Fruit fly (Drosophila melanogaster): Measurements from ENCODE around the gene Syn.

Gene Syn

DNA sequence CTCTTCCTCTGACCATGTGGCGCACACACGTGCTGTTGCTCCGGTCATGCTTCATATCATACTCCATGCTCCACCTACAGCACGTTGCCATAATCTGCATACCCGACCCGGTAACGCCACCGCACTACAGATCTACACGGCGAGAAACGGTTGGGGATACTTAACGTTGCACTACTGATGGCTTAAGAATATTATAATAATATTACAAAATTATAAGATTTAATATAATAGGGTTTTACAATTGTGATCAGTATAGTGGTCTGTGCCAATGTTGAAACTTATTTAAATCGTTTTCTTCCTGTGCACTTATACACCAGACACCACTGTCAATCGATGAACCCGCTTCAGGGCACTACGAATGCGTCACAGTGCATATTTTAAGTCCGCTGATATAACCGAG is 22.9 kb downstream of the Syn start (continued):
- TF ChIP-seq D19A (tag; optimal IDR thresholded peaks at IDR 0.05) = peak; percentile 63
- TF ChIP-seq Dp (GFP tag; optimal IDR thresholded peaks at IDR 0.05) = no peak
- peak; percentile 16 for TF ChIP-seq Hsf (GFP tag; optimal IDR thresholded peaks at IDR 0.05)
- TF ChIP-seq Hr51 (GFP tag; optimal IDR thresholded peaks at IDR 0.05) = peak in 1 of 2 experiments; percentile 80
- peak; percentile 59; the same call in 1 of the 3 replicates for TF ChIP-seq CG2199 (GFP tag; IDR thresholded peaks at IDR 0.05)
- TF ChIP-seq CG4730 (GFP tag; IDR thresholded peaks at IDR 0.05) = peak; percentile 69
- TF ChIP-seq MBD-R2 (GFP tag; IDR thresholded peaks at IDR 0.05) = no peak
- TF ChIP-seq CG6272 (GFP tag; IDR thresholded peaks at IDR 0.05) = peak; percentile 51; the same call in 1 of the 2 replicates
- TF ChIP-seq row (GFP tag; IDR thresholded peaks at IDR 0.05) = peak; percentile 79
- peak; percentile 14 for TF ChIP-seq CTCF (GFP tag; optimal IDR thresholded peaks at IDR 0.05)
- no peak for TF ChIP-seq HLHmδ (GFP tag; optimal IDR thresholded peaks at IDR 0.05)
- no peak; the same call in 1 of the 2 replicates for TF ChIP-seq seq (GFP tag; IDR thresholded peaks at IDR 0.05)
- peak; percentile 68 for TF ChIP-seq Xbp1 (GFP tag; optimal IDR thresholded peaks at IDR 0.05)
- TF ChIP-seq CG8089 (GFP tag; optimal IDR thresholded peaks at IDR 0.05) = no peak
- peak; percentile 67; the same call in 1 of the 3 replicates for TF ChIP-seq so (GFP tag; IDR thresholded peaks at IDR 0.05)
- no peak for TF ChIP-seq gcm2 (GFP tag; optimal IDR thresholded peaks at IDR 0.05)
- TF ChIP-seq CG34224 (GFP tag; IDR thresholded peaks at IDR 0.05; ENCODE audit: partially characterized antibody) = no peak
- TF ChIP-seq H2.0 (GFP tag; IDR thresholded peaks at IDR 0.05) = peak; percentile 74
- TF ChIP-seq CG12299 (tag; optimal IDR thresholded peaks at IDR 0.05) = peak; percentile 27
- TF ChIP-seq CG6654 (GFP tag; optimal IDR thresholded peaks at IDR 0.05) = peak; percentile 50
- peak; percentile 84 for TF ChIP-seq gem (tag; optimal IDR thresholded peaks at IDR 0.05)
- TF ChIP-seq Gsc (GFP tag; IDR thresholded peaks at IDR 0.05) = peak; percentile 59
- peak; percentile 77 for TF ChIP-seq CG7839 (tag; optimal IDR thresholded peaks at IDR 0.05)
- TF ChIP-seq bcd (GFP tag; optimal IDR thresholded peaks at IDR 0.05) = peak; percentile 66
- TF ChIP-seq CG10431 (GFP tag; optimal IDR thresholded peaks at IDR 0.05) = no peak
- no peak for TF ChIP-seq Nf-YB (GFP tag; optimal IDR thresholded peaks at IDR 0.05)
- no peak for TF ChIP-seq Bgb (GFP tag; IDR thresholded peaks at IDR 0.05; ENCODE audit: partially characterized antibody)
- TF ChIP-seq Scr (GFP tag; IDR thresholded peaks at IDR 0.05; ENCODE audit: partially characterized antibody) = no peak
- no peak for TF ChIP-seq GATAe (GFP tag; conservative IDR thresholded peaks at IDR 0.05)
- no peak for TF ChIP-seq pfk (GFP tag; optimal IDR thresholded peaks at IDR 0.05)
- TF ChIP-seq zen2 (GFP tag; IDR thresholded peaks at IDR 0.05; ENCODE audit: partially characterized antibody) = no peak
- no peak for TF ChIP-seq hth (optimal IDR thresholded peaks at IDR 0.05)
- TF ChIP-seq Max (GFP tag; optimal IDR thresholded peaks at IDR 0.05) = peak; percentile 11
- TF ChIP-seq knrl (GFP tag; IDR thresholded peaks at IDR 0.05; ENCODE audit: partially characterized antibody) = no peak
- peak; percentile 70 for TF ChIP-seq CG1603 (tag; optimal IDR thresholded peaks at IDR 0.05)
- TF ChIP-seq phol (tag; optimal IDR thresholded peaks at IDR 0.05) = peak; percentile 83
- TF ChIP-seq ind (GFP tag; optimal IDR thresholded peaks at IDR 0.05) = peak; percentile 65
- peak; percentile 80 for TF ChIP-seq Ssrp (tag; optimal IDR thresholded peaks at IDR 0.05)
- TF ChIP-seq fd102C (GFP tag; optimal IDR thresholded peaks at IDR 0.05) = no peak
- TF ChIP-seq CG7786 (GFP tag; optimal IDR thresholded peaks at IDR 0.05) = no peak
- TF ChIP-seq CG32772 (GFP tag; IDR thresholded peaks at IDR 0.05) = peak; percentile 81
- TF ChIP-seq CG3281 (GFP tag; optimal IDR thresholded peaks at IDR 0.05) = no peak
- no peak for TF ChIP-seq Neu2 (GFP tag; optimal IDR thresholded peaks at IDR 0.05; ENCODE audit: borderline replicate concordance)
- peak; percentile 70 for TF ChIP-seq CG6254 (GFP tag; optimal IDR thresholded peaks at IDR 0.05)
- TF ChIP-seq h (optimal IDR thresholded peaks at IDR 0.05) = no peak
- TF ChIP-seq CG17359 (tag; optimal IDR thresholded peaks at IDR 0.05) = no peak
- TF ChIP-seq CG9932 (GFP tag; IDR thresholded peaks at IDR 0.05) = 0 out of 2 replicates have a peak, but pooled peaks have one; percentile 23
- TF ChIP-seq chn (GFP tag; optimal IDR thresholded peaks at IDR 0.05) = no peak
- TF ChIP-seq Dip3 (GFP tag; optimal IDR thresholded peaks at IDR 0.05) = no peak
- TF ChIP-seq gce (GFP tag; IDR thresholded peaks at IDR 0.05) = peak; percentile 67; the same call in 1 of the 3 replicates
- TF ChIP-seq HLH4C (GFP tag; IDR thresholded peaks at IDR 0.05; ENCODE audit: partially characterized antibody) = no peak

Measured in whole organism, embryonic.